Worm (Caenorhabditis elegans) whole organism, L1 larva: Measurements from ENCODE around the gene F37H8.5.

Experiments
- ama-1 ChIP-seq: fragments of 150-350 bp; optimal IDR thresholded peaks from 2 replicates; lab custom pipeline; 2014
- nhr-19 ChIP-seq: fragments of 200-800 bp; sonication (Bioruptor generic); conservative IDR thresholded peaks from 2 replicates; pipeline ENCODE4 v1.3.6; 2022; ENCODE audit warnings: missing genetic modification characterization, missing compliant biosample characterization

The F37H8.5 gene

ce11 chrII:11237099-11237498 lies 49.1 kb downstream of the F37H8.5 start, which contains the start of gene fndc-1:
fndc-1 (minus strand) TSS chrII:11237325.
- peak; percentile 1 for TF ChIP-seq ama-1
- no peak for TF ChIP-seq nhr-19 (GFP tag; lab: Robert Waterston, UW)
